Worm (Caenorhabditis elegans): Measurements from ENCODE around the gene his-4.
"Not testable (repeated sequence)": the region's sequence is repeated elsewhere in the genome, so short reads cannot be mapped to it uniquely, and the experiment has no call there.

his-4 gene

DNA sequence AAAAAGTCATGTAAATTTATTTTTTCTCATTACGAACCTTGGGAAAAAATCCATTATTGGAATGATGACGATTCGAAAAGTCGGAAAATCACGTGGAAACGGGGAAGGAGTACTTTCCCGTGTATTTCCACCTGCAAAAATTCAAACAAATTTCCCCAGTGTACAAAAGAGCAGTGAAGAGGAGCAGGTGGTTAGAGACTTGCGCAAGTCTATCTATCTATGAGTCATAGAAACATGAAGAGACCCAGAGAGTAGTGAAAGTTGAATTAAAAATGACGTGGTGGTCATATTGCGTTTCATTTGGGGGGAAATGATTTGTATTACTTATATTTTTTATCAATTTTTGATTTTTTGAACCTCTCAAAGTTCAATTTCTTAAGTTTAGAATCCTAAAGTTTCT lies 39.9 kb downstream of the his-4 start, which contains the start of gene nhr-50:
Gene nhr-50 (minus strand): TSS at position 199 of the 400 bp plus-strand sequence.
- no peak for TF ChIP-seq tbx-37 (GFP tag; conservative IDR thresholded peaks at IDR 0.05)

DNA sequence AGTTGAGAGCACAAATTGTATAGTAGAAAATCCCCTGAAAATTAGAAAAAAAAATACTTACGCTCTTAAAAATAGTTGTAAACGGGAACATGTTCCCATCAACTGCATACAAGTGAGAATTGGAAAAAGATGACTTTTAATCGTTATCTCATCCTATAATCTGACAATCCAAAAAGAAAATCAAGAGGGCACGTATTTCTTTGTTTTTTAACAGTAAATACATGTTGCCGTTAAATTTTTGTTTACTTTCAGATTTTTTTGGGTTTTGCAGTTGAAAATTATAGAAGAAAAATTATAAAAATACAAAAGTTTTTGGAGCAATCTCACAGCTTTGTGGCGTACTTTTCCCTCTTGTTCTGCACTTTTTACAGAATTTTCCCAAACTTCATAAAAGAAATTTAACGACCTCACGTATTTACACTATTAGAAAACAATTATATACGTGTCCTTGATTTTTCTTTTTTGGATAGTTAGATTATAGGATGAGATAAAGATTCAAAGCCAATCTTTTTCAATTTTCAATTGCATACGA lies 43.6 kb downstream of the his-4 start, which contains the start of the genes C06C6.9 and C06C6.8:
Gene C06C6.9 (minus strand): TSS at position 101 of the 532 bp plus-strand sequence.
Gene C06C6.8 (plus strand): TSS at position 482 of the 532 bp plus-strand sequence.
- TF ChIP-seq ceh-36 (tag; optimal IDR thresholded peaks at IDR 0.05) (no peak), scrt-1 (GFP tag; IDR thresholded peaks at IDR 0.05) (no peak), aly-1 (tag; optimal IDR thresholded peaks at IDR 0.05) (no peak), pes-1 (GFP tag; IDR thresholded peaks at IDR 0.05) (no peak), sea-1 (GFP tag; conservative IDR thresholded peaks at IDR 0.05) (no peak), ets-7 (tag; optimal IDR thresholded peaks at IDR 0.05) (no peak), tbx-37 (GFP tag; conservative IDR thresholded peaks at IDR 0.05) (no peak)

- not testable (repeated sequence) for TF ChIP-seq F13C5.2 (tag; optimal IDR thresholded peaks at IDR 0.05); ceh-13 (GFP tag; optimal IDR thresholded peaks at IDR 0.05); tbx-37 (GFP tag; conservative IDR thresholded peaks at IDR 0.05)
These were observed 48.5 kb downstream of the his-4 start, which contains the start of gene C06C6.7 for ce11 chrV:15991850-15992249. Gene C06C6.7 (plus strand): TSS chrV:15992150.
